Worm (Caenorhabditis elegans) whole organism, late embryonic: ENCODE results near the gene ilys-6.

Experiments
- C08G9.2 ChIP-seq: sonication (generic microtip); optimal IDR thresholded peaks from 2 replicates; lab custom pipeline; 2016; ENCODE audit warnings: mild to moderate bottlenecking, missing genetic modification characterization, moderate library complexity, missing compliant biosample characterization
- C38D4.7 ChIP-seq: fragments of 200-800 bp; sonication (Bioruptor generic); optimal IDR thresholded peaks from 2 replicates; lab custom pipeline; 2018; ENCODE audit warnings: mild to moderate bottlenecking, missing genetic modification characterization, moderate library complexity, missing compliant biosample characterization
- F13H6.1 ChIP-seq: sonication (generic microtip); optimal IDR thresholded peaks from 2 replicates; lab custom pipeline; 2016; ENCODE audit warnings: missing genetic modification characterization, missing compliant biosample characterization
- K02D7.2 ChIP-seq: sonication (generic microtip); optimal IDR thresholded peaks from 2 replicates; lab custom pipeline; 2017; ENCODE audit warnings: mild to moderate bottlenecking, missing genetic modification characterization, missing compliant biosample characterization
- K09A11.1 ChIP-seq: sonication (generic microtip); optimal IDR thresholded peaks from 2 replicates; lab custom pipeline; 2017; ENCODE audit warnings: antibody characterized with exemption, mild to moderate bottlenecking, missing genetic modification characterization, missing compliant biosample characterization; ENCODE audit not compliant: insufficient read depth
- Y22D7AL.16 ChIP-seq: sonication (generic microtip); optimal IDR thresholded peaks from 2 replicates; lab custom pipeline; 2016; ENCODE audit warnings: missing genetic modification characterization, missing compliant biosample characterization
- ahr-1 ChIP-seq: sonication (generic microtip); optimal IDR thresholded peaks from 2 replicates; lab custom pipeline; 2016; ENCODE audit warnings: missing genetic modification characterization, missing compliant biosample characterization
- ceh-19 ChIP-seq: fragments of 200-800 bp; sonication (Bioruptor generic); optimal IDR thresholded peaks from 2 replicates; lab custom pipeline; 2018; ENCODE audit warnings: mild to moderate bottlenecking, missing genetic modification characterization, missing compliant biosample characterization
- ceh-2 ChIP-seq: sonication (generic microtip); optimal IDR thresholded peaks from 2 replicates; lab custom pipeline; 2016; ENCODE audit warnings: missing genotype, missing genetic modification characterization, missing compliant biosample characterization
- ceh-24 ChIP-seq: sonication (generic microtip); optimal IDR thresholded peaks from 2 replicates; lab custom pipeline; 2016; ENCODE audit warnings: mild to moderate bottlenecking, missing genetic modification characterization, missing compliant biosample characterization
- ceh-31 ChIP-seq: sonication (generic microtip); optimal IDR thresholded peaks from 2 replicates; lab custom pipeline; 2016; ENCODE audit warnings: missing genetic modification characterization, missing compliant biosample characterization
- ceh-34 ChIP-seq: sonication (generic microtip); optimal IDR thresholded peaks from 2 replicates; lab custom pipeline; 2016; ENCODE audit warnings: mild to moderate bottlenecking, missing genetic modification characterization, missing compliant biosample characterization
- ceh-45 ChIP-seq: fragments of 200-800 bp; sonication (Bioruptor generic); IDR thresholded peaks from 2 replicates; pipeline ENCODE4 v1.3.6; 2022; ENCODE audit warnings: missing genetic modification reagents, missing genetic modification characterization, missing compliant biosample characterization
- ceh-48 ChIP-seq: sonication (generic microtip); optimal IDR thresholded peaks from 2 replicates; lab custom pipeline; 2016; ENCODE audit warnings: missing genetic modification characterization, inconsistent platforms, missing compliant biosample characterization
- dmd-4 ChIP-seq: sonication (generic microtip); optimal IDR thresholded peaks from 2 replicates; lab custom pipeline; 2016; ENCODE audit warnings: borderline replicate concordance, missing genetic modification characterization, missing compliant biosample characterization
- elt-2 ChIP-seq: sonication (generic microtip); optimal IDR thresholded peaks from 2 replicates; lab custom pipeline; 2016; ENCODE audit warnings: missing genetic modification reagents, missing genetic modification characterization, missing compliant biosample characterization
- ets-4 ChIP-seq: sonication (generic microtip); optimal IDR thresholded peaks from 2 replicates; lab custom pipeline; 2016; ENCODE audit warnings: missing genetic modification characterization, missing compliant biosample characterization
- fkh-10 ChIP-seq: fragments of 150-350 bp; optimal IDR thresholded peaks from 2 replicates; lab custom pipeline; 2014; ENCODE audit warnings: missing biosample characterization, missing genetic modification reagents, missing genetic modification characterization
- fkh-6 ChIP-seq: sonication (generic microtip); optimal IDR thresholded peaks from 2 replicates; lab custom pipeline; 2016; ENCODE audit warnings: missing genetic modification characterization, missing compliant biosample characterization
- hlh-13 ChIP-seq: fragments of 200-800 bp; sonication (Bioruptor generic); optimal IDR thresholded peaks from 2 replicates; lab custom pipeline; 2018; ENCODE audit warnings: mild to moderate bottlenecking, missing genetic modification characterization, missing compliant biosample characterization
- hlh-15 ChIP-seq: sonication (generic microtip); optimal IDR thresholded peaks from 2 replicates; lab custom pipeline; 2016; ENCODE audit warnings: missing genetic modification characterization, missing compliant biosample characterization
- hlh-6 ChIP-seq: sonication (generic microtip); optimal IDR thresholded peaks from 2 replicates; lab custom pipeline; 2016; ENCODE audit warnings: missing genotype, missing genetic modification characterization, missing compliant biosample characterization
- hlh-8 ChIP-seq: sonication (generic microtip); optimal IDR thresholded peaks from 2 replicates; lab custom pipeline; 2016; ENCODE audit warnings: missing genotype, missing genetic modification characterization, missing compliant biosample characterization
- lim-6 ChIP-seq: sonication (generic microtip); optimal IDR thresholded peaks from 2 replicates; lab custom pipeline; 2016; ENCODE audit warnings: missing genetic modification characterization, missing compliant biosample characterization
- lin-11 ChIP-seq: fragments of 200-800 bp; sonication (Bioruptor generic); optimal IDR thresholded peaks from 2 replicates; lab custom pipeline; 2018; ENCODE audit warnings: mild to moderate bottlenecking, missing genetic modification characterization, missing compliant biosample characterization
- mec-3 ChIP-seq: sonication (generic microtip); optimal IDR thresholded peaks from 2 replicates; lab custom pipeline; 2016; ENCODE audit warnings: borderline replicate concordance, missing genetic modification characterization, missing compliant biosample characterization
- nhr-11 ChIP-seq: fragments of 150-350 bp; optimal IDR thresholded peaks from 2 replicates; lab custom pipeline; 2014; ENCODE audit warnings: missing biosample characterization, missing genetic modification characterization
- nhr-232 ChIP-seq: sonication (generic microtip); optimal IDR thresholded peaks from 2 replicates; lab custom pipeline; 2016; ENCODE audit warnings: missing genetic modification characterization, missing compliant biosample characterization
- npax-4 ChIP-seq: sonication (generic microtip); optimal IDR thresholded peaks from 2 replicates; lab custom pipeline; 2016; ENCODE audit warnings: missing genetic modification characterization, missing compliant biosample characterization
- odd-2 ChIP-seq: sonication (generic microtip); optimal IDR thresholded peaks from 2 replicates; lab custom pipeline; 2017; ENCODE audit warnings: antibody characterized with exemption, mild to moderate bottlenecking, missing genetic modification characterization, missing compliant biosample characterization
- pag-3 ChIP-seq: sonication (generic microtip); optimal IDR thresholded peaks from 2 replicates; lab custom pipeline; 2016; ENCODE audit warnings: missing compliant biosample characterization, missing genetic modification characterization, borderline replicate concordance
- pat-9 ChIP-seq: fragments of 200-800 bp; sonication (Bioruptor generic); optimal IDR thresholded peaks from 2 replicates; lab custom pipeline; 2018; ENCODE audit warnings: mild to moderate bottlenecking, missing genetic modification characterization, moderate library complexity, missing compliant biosample characterization
- pax-1 ChIP-seq: fragments of 150-350 bp; optimal IDR thresholded peaks from 2 replicates; lab custom pipeline; 2014; ENCODE audit warnings: missing biosample characterization, missing genetic modification characterization
- pha-2 ChIP-seq: sonication (generic microtip); optimal IDR thresholded peaks from 2 replicates; lab custom pipeline; 2017; ENCODE audit warnings: mild to moderate bottlenecking, missing genetic modification characterization, missing compliant biosample characterization
- pha-4 ChIP-seq: fragments of 150-350 bp; optimal IDR thresholded peaks from 2 replicates; lab custom pipeline; 2018; ENCODE audit warnings: missing biosample characterization, missing genetic modification reagents, missing genetic modification characterization
- pqm-1 ChIP-seq: sonication (generic microtip); optimal IDR thresholded peaks from 2 replicates; lab custom pipeline; 2016; ENCODE audit warnings: missing genetic modification characterization, missing compliant biosample characterization
- pros-1 ChIP-seq: fragments of 150-350 bp; optimal IDR thresholded peaks from 2 replicates; lab custom pipeline; 2014; ENCODE audit warnings: missing biosample characterization, missing genetic modification reagents, missing genetic modification characterization
- ref-2 ChIP-seq: sonication (generic microtip); optimal IDR thresholded peaks from 2 replicates; lab custom pipeline; 2016; ENCODE audit warnings: missing genetic modification characterization, missing compliant biosample characterization
- sdc-2 ChIP-seq: sonication (generic microtip); optimal IDR thresholded peaks from 2 replicates; lab custom pipeline; 2016; ENCODE audit warnings: missing genotype, missing genetic modification characterization, missing compliant biosample characterization
- sox-2 ChIP-seq: fragments of 200-800 bp; sonication (Bioruptor generic); IDR thresholded peaks from 2 replicates; pipeline ENCODE4 v1.3.6; 2022; ENCODE audit warnings: missing genetic modification reagents, missing genetic modification characterization, missing compliant biosample characterization
- sox-4 ChIP-seq: sonication (generic microtip); optimal IDR thresholded peaks from 2 replicates; lab custom pipeline; 2017; ENCODE audit warnings: mild to moderate bottlenecking, missing genetic modification characterization, inconsistent platforms, missing compliant biosample characterization
- syd-9 ChIP-seq: sonication (generic microtip); optimal IDR thresholded peaks from 2 replicates; lab custom pipeline; 2016; ENCODE audit warnings: mild to moderate bottlenecking, missing genetic modification characterization, moderate library complexity, missing compliant biosample characterization
- tbx-2 ChIP-seq: sonication (generic microtip); optimal IDR thresholded peaks from 2 replicates; lab custom pipeline; 2016; ENCODE audit warnings: missing genetic modification characterization, missing compliant biosample characterization
- tbx-7 ChIP-seq: sonication (generic microtip); optimal IDR thresholded peaks from 2 replicates; lab custom pipeline; 2016; ENCODE audit warnings: missing genotype, missing genetic modification characterization, missing compliant biosample characterization
- ttx-3 ChIP-seq: sonication (generic microtip); optimal IDR thresholded peaks from 2 replicates; lab custom pipeline; 2016; ENCODE audit warnings: missing genetic modification reagents, missing genetic modification characterization, missing compliant biosample characterization
- unc-3 ChIP-seq, 2 experiments: fragments of 200-800 bp in 1 of 2; sonication (Bioruptor generic) in 1 of 2; sonication (generic microtip) in 1 of 2; conservative IDR thresholded peaks in 1 of 2; optimal IDR thresholded peaks in 1 of 2; 2 replicates each; pipeline versions ENCODE4 v1.3.6 to Lab custom; 2016 to 2022; ENCODE audit warnings: missing compliant biosample characterization in 2 of 2, missing genetic modification characterization in 2 of 2, missing genetic modification reagents in 1 of 2
- unc-42 ChIP-seq: sonication (generic microtip); optimal IDR thresholded peaks from 2 replicates; lab custom pipeline; 2016; ENCODE audit warnings: missing genotype, missing genetic modification characterization, missing compliant biosample characterization
- unc-55 ChIP-seq: sonication (generic microtip); optimal IDR thresholded peaks from 2 replicates; lab custom pipeline; 2017; ENCODE audit warnings: missing biosample characterization, missing genetic modification reagents, missing genetic modification characterization
- zip-5 ChIP-seq: sonication (generic microtip); optimal IDR thresholded peaks from 2 replicates; lab custom pipeline; 2016; ENCODE audit warnings: missing genetic modification characterization, missing compliant biosample characterization

ilys-6 gene

DNA sequence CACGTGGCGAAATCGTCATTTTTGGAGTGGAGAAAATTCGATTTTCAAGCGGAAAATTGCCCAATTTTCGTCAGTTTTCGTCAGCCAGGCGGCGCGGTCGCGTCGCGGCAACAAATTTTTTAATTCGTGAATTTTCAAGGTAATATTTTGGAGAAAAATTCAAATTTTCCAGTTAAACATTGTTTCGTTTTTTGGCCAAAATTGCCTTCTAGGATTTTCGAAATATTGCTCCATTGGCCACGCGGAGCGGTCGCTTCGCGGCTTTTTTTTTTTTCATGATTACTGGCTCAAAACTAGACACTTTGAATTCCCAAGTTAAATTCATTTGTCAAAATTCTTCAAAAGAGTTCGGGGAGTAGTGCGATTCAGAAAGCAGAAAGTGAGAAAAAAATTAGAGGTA is 15.8 kb downstream of the ilys-6 start:
- no peak for TF ChIP-seq ets-4
- no peak for TF ChIP-seq sdc-2 (tag; lab: Kevin White, UChicago)
- no peak for TF ChIP-seq pha-2 (tag; lab: Kevin White, UChicago)
- no peak for TF ChIP-seq ceh-48 (tag; lab: Kevin White, UChicago)
- TF ChIP-seq dmd-4: no peak
- no peak for TF ChIP-seq hlh-15
- no peak for TF ChIP-seq fkh-6 (tag; lab: Kevin White, UChicago)
- no peak for TF ChIP-seq ceh-19 (GFP tag; lab: Kevin White, UChicago)
- TF ChIP-seq ceh-45 (GFP tag; lab: Robert Waterston, UW): no peak
- no peak for TF ChIP-seq hlh-8 (tag; lab: Kevin White, UChicago)
- no peak for TF ChIP-seq unc-3 (GFP tag; conservative IDR thresholded peaks at IDR 0.05; lab: Robert Waterston, UW)
- no peak for TF ChIP-seq unc-3 (tag; optimal IDR thresholded peaks at IDR 0.05; lab: Kevin White, UChicago)
- TF ChIP-seq Y22D7AL.16 (tag; lab: Kevin White, UChicago): no peak
- no peak for TF ChIP-seq nhr-232 (tag; lab: Kevin White, UChicago)
- TF ChIP-seq syd-9: no peak
- TF ChIP-seq ceh-34 (tag; lab: Kevin White, UChicago): no peak
- no peak for TF ChIP-seq ceh-2 (tag; lab: Kevin White, UChicago)
- no peak for TF ChIP-seq ref-2 (tag; lab: Kevin White, UChicago)
- TF ChIP-seq zip-5 (tag; lab: Kevin White, UChicago): no peak
- no peak for TF ChIP-seq C08G9.2 (tag; lab: Kevin White, UChicago)
- no peak for TF ChIP-seq pat-9 (tag; lab: Kevin White, UChicago)

ce11 chrIV:4042274-4042673 is 21.2 kb downstream of the ilys-6 start, which contains the start of gene cdc-73:
Gene cdc-73 (plus strand): TSS chrIV:4042575.
- TF ChIP-seq ref-2 (tag; lab: Kevin White, UChicago) (peak; percentile 33), elt-2 (tag; lab: Kevin White, UChicago) (peak; percentile 36), syd-9 (no peak), pha-2 (tag; lab: Kevin White, UChicago) (no peak), unc-42 (tag; lab: Kevin White, UChicago) (peak; percentile 3), tbx-7 (tag; lab: Kevin White, UChicago) (peak; percentile 72), ttx-3 (tag; lab: Kevin White, UChicago) (no peak), dmd-4 (no peak), mec-3 (tag; lab: Kevin White, UChicago) (no peak), C38D4.7 (no peak), fkh-10 (GFP tag; lab: Kevin White, UChicago) (no peak), ceh-31 (tag; lab: Kevin White, UChicago) (peak; percentile 87), lin-11 (no peak), unc-3 (GFP tag; conservative IDR thresholded peaks at IDR 0.05; lab: Robert Waterston, UW) (no peak), unc-3 (tag; optimal IDR thresholded peaks at IDR 0.05; lab: Kevin White, UChicago) (no peak), ceh-24 (no peak), ceh-34 (tag; lab: Kevin White, UChicago) (peak; percentile 5), nhr-11 (tag; lab: Kevin White, UChicago) (no peak), tbx-2 (tag; lab: Kevin White, UChicago) (peak; percentile 72), pqm-1 (tag; lab: Kevin White, UChicago) (no peak), pag-3 (tag; lab: Kevin White, UChicago) (peak; percentile 9), unc-55 (no peak), pha-4 (no peak), npax-4 (tag; lab: Kevin White, UChicago) (no peak), ceh-2 (tag; lab: Kevin White, UChicago) (peak; percentile 74), pros-1 (tag; lab: Kevin White, UChicago) (no peak), sox-4 (tag; lab: Kevin White, UChicago) (no peak), hlh-13 (GFP tag; lab: Kevin White, UChicago) (no peak), K09A11.1 (tag; lab: Kevin White, UChicago) (no peak), fkh-6 (tag; lab: Kevin White, UChicago) (peak; percentile 8), K02D7.2 (tag; lab: Kevin White, UChicago) (no peak), F13H6.1 (tag; lab: Kevin White, UChicago) (no peak), pax-1 (tag; lab: Kevin White, UChicago) (no peak), sox-2 (GFP tag; lab: Robert Waterston, UW) (no peak), hlh-8 (tag; lab: Kevin White, UChicago) (peak; percentile 66), odd-2 (tag; lab: Kevin White, UChicago) (no peak), lim-6 (tag; lab: Kevin White, UChicago) (peak; percentile 2), hlh-6 (tag; lab: Kevin White, UChicago) (no peak), ahr-1 (tag; lab: Kevin White, UChicago) (peak; percentile 50), zip-5 (tag; lab: Kevin White, UChicago) (peak; percentile 46)
